Fruit fly (Drosophila melanogaster): Measurements from ENCODE around the gene b.
A peak's percentile ranks its signal among the peaks of the same experiment; 100 is the strongest.

Gene b

dm6 chr2L:13778648-13779047 is 42.4 kb upstream of the b start (continued):
- TF ChIP-seq Sox15 (GFP tag; optimal IDR thresholded peaks at IDR 0.05) = no peak
- peak; percentile 77 for TF ChIP-seq CG4318 (GFP tag; optimal IDR thresholded peaks at IDR 0.05)
- TF ChIP-seq dac (GFP tag; optimal IDR thresholded peaks at IDR 0.05) = peak; percentile 64
- TF ChIP-seq CG32006 (GFP tag; optimal IDR thresholded peaks at IDR 0.05) = peak; percentile 90
- TF ChIP-seq lz (GFP tag; optimal IDR thresholded peaks at IDR 0.05) = peak; percentile 37
- peak; percentile 63 for TF ChIP-seq svp (GFP tag)
- peak; percentile 72 for TF ChIP-seq CG6276 (GFP tag; optimal IDR thresholded peaks at IDR 0.05)
- no peak for TF ChIP-seq fd85E (GFP tag; optimal IDR thresholded peaks at IDR 0.05)
- TF ChIP-seq CG6854 (GFP tag; optimal IDR thresholded peaks at IDR 0.05) = no peak
- TF ChIP-seq CG11762 (GFP tag; optimal IDR thresholded peaks at IDR 0.05; ENCODE audit: insufficient read depth) = peak; percentile 18
- TF ChIP-seq CG11294 (GFP tag; IDR thresholded peaks at IDR 0.05) = peak; percentile 61
- no peak for TF ChIP-seq fkh (GFP tag; optimal IDR thresholded peaks at IDR 0.05)
- peak; percentile 61 for TF ChIP-seq OdsH (GFP tag; optimal IDR thresholded peaks at IDR 0.05)
- peak; percentile 63 for TF ChIP-seq Gug (GFP tag; IDR thresholded peaks at IDR 0.05)
- no peak for TF ChIP-seq Blimp-1 (GFP tag; optimal IDR thresholded peaks at IDR 0.05)
- peak; percentile 44 for TF ChIP-seq CG3919 (GFP tag; optimal IDR thresholded peaks at IDR 0.05)
- TF ChIP-seq CG6163 (GFP tag; IDR thresholded peaks at IDR 0.05) = peak; percentile 73
- TF ChIP-seq Hr39 (GFP tag; optimal IDR thresholded peaks at IDR 0.05) = peak; percentile 18
- no peak for TF ChIP-seq Hr38 (GFP tag; optimal IDR thresholded peaks at IDR 0.05)
- no peak for TF ChIP-seq CG11902 (GFP tag; optimal IDR thresholded peaks at IDR 0.05)
- TF ChIP-seq Met (GFP tag; optimal IDR thresholded peaks at IDR 0.05) = no peak
- TF ChIP-seq ss (GFP tag; optimal IDR thresholded peaks at IDR 0.05) = no peak
- no peak for TF ChIP-seq CG16779 (tag; optimal IDR thresholded peaks at IDR 0.05)
- no peak for TF ChIP-seq fd59A (GFP tag; optimal IDR thresholded peaks at IDR 0.05)
- TF ChIP-seq dsx (GFP tag; optimal IDR thresholded peaks at IDR 0.05; ENCODE audit: poor library complexity, severe bottlenecking) = no peak
- no peak for TF ChIP-seq CG6808 (GFP tag; optimal IDR thresholded peaks at IDR 0.05)
- TF ChIP-seq CG9139 (GFP tag; optimal IDR thresholded peaks at IDR 0.05) = no peak

DNA sequence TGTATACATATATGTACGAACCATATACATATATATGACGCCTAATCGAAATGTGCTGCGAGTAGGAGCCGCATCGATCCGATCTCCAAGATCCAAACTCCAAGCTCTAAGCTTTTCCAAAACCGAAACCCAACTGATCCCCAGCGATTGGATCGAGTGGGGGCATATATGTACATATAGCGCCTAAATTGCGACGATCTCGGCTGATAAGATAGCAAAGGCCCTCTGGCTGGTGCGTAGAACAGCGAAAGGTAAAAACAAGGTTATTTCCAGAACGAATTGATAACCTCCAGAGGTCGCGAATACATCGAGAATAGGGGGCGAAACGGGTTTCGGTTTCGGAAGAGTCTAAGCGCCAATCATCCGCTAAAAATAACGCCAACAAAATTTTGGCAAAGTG is 41.9 kb upstream of the b start:
- peak; percentile 83 for TF ChIP-seq svp (GFP tag)
- no peak for TF ChIP-seq Hr4 (GFP tag; optimal IDR thresholded peaks at IDR 0.05)

DNA sequence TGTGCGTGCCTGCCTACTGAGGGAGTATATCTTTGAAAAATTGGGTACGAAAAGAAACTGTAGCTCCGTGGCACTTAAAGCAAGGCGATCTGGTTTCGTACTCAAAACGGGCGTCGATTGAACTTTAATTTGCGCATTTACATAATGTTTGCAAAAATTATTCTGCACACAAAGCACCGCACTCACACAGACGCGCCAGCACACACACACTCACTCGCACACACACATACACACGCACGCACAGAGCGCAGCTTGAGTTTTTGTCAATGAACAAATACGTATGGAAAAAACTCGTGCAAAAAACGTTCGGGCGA is 41.3 kb upstream of the b start:
- no peak for TF ChIP-seq topi (GFP tag; optimal IDR thresholded peaks at IDR 0.05)
- no peak for TF ChIP-seq CG4318 (GFP tag; optimal IDR thresholded peaks at IDR 0.05)
- no peak for TF ChIP-seq CG8632 (GFP tag; optimal IDR thresholded peaks at IDR 0.05)
- no peak for TF ChIP-seq CG3919 (GFP tag; optimal IDR thresholded peaks at IDR 0.05)
- TF ChIP-seq CG11902 (GFP tag; optimal IDR thresholded peaks at IDR 0.05) = no peak
- TF ChIP-seq net (GFP tag; optimal IDR thresholded peaks at IDR 0.05) = no peak

DNA sequence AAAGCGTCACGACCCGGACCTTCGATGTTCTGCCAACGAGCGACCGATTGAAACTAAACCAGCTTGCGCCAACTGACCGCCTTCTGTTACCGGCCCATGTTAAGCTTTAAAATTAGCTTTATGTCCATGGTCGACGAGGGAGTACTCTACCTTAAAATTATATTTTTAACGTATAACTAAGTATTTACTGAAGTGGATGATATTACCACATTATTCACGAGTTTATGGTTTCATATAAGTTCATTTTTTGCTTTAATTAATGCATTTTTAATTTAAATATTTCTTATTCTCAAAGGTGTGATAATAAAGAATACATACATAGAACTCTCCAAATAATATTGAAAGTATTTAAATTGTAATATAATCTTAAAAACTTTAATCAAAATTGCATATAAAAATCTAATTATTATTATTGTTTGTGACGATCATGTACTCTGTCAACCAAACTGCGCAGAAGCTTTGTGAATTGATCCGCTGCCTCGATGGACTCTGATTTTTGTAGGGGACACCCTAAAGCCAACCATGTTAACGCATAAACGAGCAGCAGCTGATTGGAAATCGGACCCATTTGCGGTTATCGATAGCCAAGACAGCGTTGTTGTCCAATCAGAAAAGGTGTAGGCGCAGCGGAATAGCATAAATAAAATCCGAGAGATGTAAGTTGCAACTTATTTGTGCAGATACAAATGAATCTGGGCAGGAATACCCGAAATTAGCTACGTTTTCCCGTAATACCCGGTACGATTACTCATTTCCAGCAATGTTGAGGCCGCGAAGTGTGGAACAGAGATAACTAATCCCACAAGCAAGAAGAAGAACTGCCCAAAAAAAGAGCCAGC is 40.7 kb upstream of the b start, which contains the start of the genes CG9008 and p38b:
CG9008 (minus strand) TSS at position 57 of the 839 bp plus-strand sequence.
p38b (plus strand) TSS at position 581 of the 839 bp plus-strand sequence.
- TF ChIP-seq dac (GFP tag; optimal IDR thresholded peaks at IDR 0.05) (peak; percentile 39), vri (GFP tag; optimal IDR thresholded peaks at IDR 0.05) (peak; percentile 58), CG8119 (GFP tag; IDR thresholded peaks at IDR 0.05) (peak; percentile 65; the same call in 1 of the 3 replicates), Hr4 (GFP tag; optimal IDR thresholded peaks at IDR 0.05) (peak; percentile 71), Lpt (GFP tag; optimal IDR thresholded peaks at IDR 0.05) (peak; percentile 61), CG4318 (GFP tag; optimal IDR thresholded peaks at IDR 0.05) (peak; percentile 84), CG10669 (GFP tag; optimal IDR thresholded peaks at IDR 0.05) (peak; percentile 73), ss (GFP tag; optimal IDR thresholded peaks at IDR 0.05) (peak; percentile 83 to 90), Blimp-1 (GFP tag; optimal IDR thresholded peaks at IDR 0.05) (peak; percentile 65), CG16779 (tag; optimal IDR thresholded peaks at IDR 0.05) (peak; percentile 73), salr (GFP tag; optimal IDR thresholded peaks at IDR 0.05) (peak; percentile 19 to 86), Hr39 (GFP tag; optimal IDR thresholded peaks at IDR 0.05) (peak; percentile 56), fkh (GFP tag; optimal IDR thresholded peaks at IDR 0.05) (peak; percentile 47), fd59A (GFP tag; optimal IDR thresholded peaks at IDR 0.05) (peak; percentile 74), CG3032 (tag; optimal IDR thresholded peaks at IDR 0.05) (peak; percentile 86), dsx (GFP tag; optimal IDR thresholded peaks at IDR 0.05; ENCODE audit: poor library complexity, severe bottlenecking) (peak; percentile 83), esn (GFP tag; optimal IDR thresholded peaks at IDR 0.05) (peak; percentile 89), Smox (GFP tag; optimal IDR thresholded peaks at IDR 0.05) (no peak), CG34406 (GFP tag; optimal IDR thresholded peaks at IDR 0.05) (peak; percentile 85), spab (GFP tag; optimal IDR thresholded peaks at IDR 0.05) (peak; percentile 86), Met (GFP tag; optimal IDR thresholded peaks at IDR 0.05) (peak; percentile 76), Sox14 (GFP tag; optimal IDR thresholded peaks at IDR 0.05) (peak; percentile 68), CG15336 (GFP tag; IDR thresholded peaks at IDR 0.05) (peak; percentile 61), lz (GFP tag; optimal IDR thresholded peaks at IDR 0.05) (peak; percentile 74)
